Fruit fly (Drosophila melanogaster) whole organism, embryonic: ENCODE measurements around the gene sol.
A peak's percentile ranks its signal among the peaks of the same experiment; 100 is the strongest.

ENCODE experiments used
- Asciz ChIP-seq: fragments of 200-800 bp; sonication (Bioruptor generic); optimal IDR thresholded peaks from 2 replicates; lab custom pipeline; 2017; ENCODE audit warnings: missing biosample characterization, mild to moderate bottlenecking, missing genetic modification characterization, missing genetic modification reagents
- Atf6 ChIP-seq: fragments of 200-800 bp; sonication (Bioruptor generic); IDR thresholded peaks from 2 replicates; pipeline ENCODE4 v1.3.6; 2022; ENCODE audit warnings: missing biosample characterization, missing genetic modification characterization
- Awh ChIP-seq: fragments of 200-800 bp; sonication (Bioruptor generic); IDR thresholded peaks from 2 replicates; pipeline ENCODE4, ENCODE4 v1.3.6; 2022; ENCODE audit warnings: missing biosample characterization, missing genetic modification characterization
- CG1024 ChIP-seq: fragments of 200-800 bp; sonication (Bioruptor generic); IDR thresholded peaks from 2 replicates; pipeline ENCODE4 v1.3.6; 2022; ENCODE audit warnings: missing biosample characterization, missing genetic modification characterization
- CG10366 ChIP-seq: fragments of 200-800 bp; sonication (Bioruptor generic); IDR thresholded peaks from 2 replicates; pipeline ENCODE4 v1.3.6; 2022; ENCODE audit warnings: missing biosample characterization, missing genetic modification characterization
- CG11093 ChIP-seq: fragments of 200-800 bp; sonication (Bioruptor generic); IDR thresholded peaks from 3 replicates; pipeline ENCODE4 v1.3.6; 2022; ENCODE audit warnings: missing biosample characterization, missing genetic modification characterization
- CG11398 ChIP-seq: fragments of 200-800 bp; sonication (Bioruptor generic); optimal IDR thresholded peaks from 2 replicates; lab custom pipeline; 2016; ENCODE audit warnings: missing biosample characterization, missing genetic modification characterization
- CG12104 ChIP-seq: fragments of 200-800 bp; sonication (Bioruptor generic); optimal IDR thresholded peaks from 3 replicates; lab custom pipeline; 2016; ENCODE audit warnings: missing biosample characterization, missing genetic modification characterization
- CG13775 ChIP-seq: fragments of 200-800 bp; sonication (Bioruptor generic); optimal IDR thresholded peaks from 3 replicates; lab custom pipeline; 2017; ENCODE audit warnings: missing biosample characterization, mild to moderate bottlenecking, missing genetic modification characterization
- CG14050 ChIP-seq: fragments of 200-800 bp; sonication (Bioruptor generic); IDR thresholded peaks from 3 replicates; pipeline ENCODE4 v1.3.6; 2022; ENCODE audit warnings: missing biosample characterization, missing genetic modification characterization
- CG17359 ChIP-seq: fragments of 200-800 bp; sonication (Bioruptor generic); optimal IDR thresholded peaks from 3 replicates; lab custom pipeline; 2018; ENCODE audit warnings: missing biosample characterization, mild to moderate bottlenecking, missing genetic modification characterization, moderate library complexity
- CG18476 ChIP-seq: fragments of 200-800 bp; sonication (Bioruptor generic); optimal IDR thresholded peaks from 2 replicates; lab custom pipeline; 2016; ENCODE audit warnings: missing biosample characterization, mild to moderate bottlenecking, missing genetic modification characterization
- CG2678 ChIP-seq: fragments of 200-800 bp; sonication (Bioruptor generic); optimal IDR thresholded peaks from 3 replicates; lab custom pipeline; 2019; ENCODE audit warnings: missing biosample characterization, mild to moderate bottlenecking, missing genetic modification characterization, moderate library complexity
- CG33213 ChIP-seq: fragments of 200-800 bp; sonication (Bioruptor generic); optimal IDR thresholded peaks from 3 replicates; lab custom pipeline; 2016; ENCODE audit warnings: missing biosample characterization, missing genetic modification characterization
- CG3407 ChIP-seq: fragments of 200-800 bp; sonication (Bioruptor generic); optimal IDR thresholded peaks from 2 replicates; lab custom pipeline; 2018; ENCODE audit warnings: missing biosample characterization, mild to moderate bottlenecking, missing genetic modification characterization
- CG3838 ChIP-seq: fragments of 200-800 bp; sonication (Bioruptor generic); optimal IDR thresholded peaks from 3 replicates; lab custom pipeline; 2016; ENCODE audit warnings: missing biosample characterization, missing genetic modification characterization
- CG3847 ChIP-seq: fragments of 200-800 bp; sonication (Bioruptor generic); IDR thresholded peaks from 2 replicates; pipeline ENCODE4 v1.3.6; 2022; ENCODE audit warnings: missing biosample characterization, missing genetic modification characterization
- CG5953 ChIP-seq: fragments of 200-800 bp; sonication (Bioruptor generic); IDR thresholded peaks from 2 replicates; pipeline ENCODE4 v1.3.6; 2022; ENCODE audit warnings: missing biosample characterization, missing genetic modification characterization
- CG6683 ChIP-seq: fragments of 200-800 bp; sonication (Bioruptor generic); optimal IDR thresholded peaks from 2 replicates; lab custom pipeline; 2017; ENCODE audit warnings: missing biosample characterization, mild to moderate bottlenecking, missing genetic modification characterization, missing genetic modification reagents
- CG7271 ChIP-seq: fragments of 200-800 bp; sonication (Bioruptor generic); optimal IDR thresholded peaks from 2 replicates; lab custom pipeline; 2018; ENCODE audit warnings: missing biosample characterization, mild to moderate bottlenecking, missing genetic modification characterization, moderate library complexity
- CG9817 ChIP-seq: fragments of 200-800 bp; sonication (Bioruptor generic); optimal IDR thresholded peaks from 2 replicates; lab custom pipeline; 2018; ENCODE audit warnings: missing biosample characterization, mild to moderate bottlenecking, missing genetic modification characterization, moderate library complexity
- CG9876 ChIP-seq: fragments of 200-800 bp; sonication (Bioruptor generic); optimal IDR thresholded peaks from 2 replicates; lab custom pipeline; 2016; ENCODE audit warnings: missing biosample characterization, missing genetic modification characterization
- Deaf1 ChIP-seq: fragments of 200-800 bp; optimal IDR thresholded peaks from 3 replicates; lab custom pipeline; 2019; ENCODE audit warnings: missing biosample characterization, mild to moderate bottlenecking, missing genetic modification characterization, moderate library complexity
- Dfd ChIP-seq, 2 experiments: fragments of >200 bp; optimal IDR thresholded peaks; 2 replicates each; lab custom pipeline; 2017; ENCODE audit warnings: missing biosample characterization in 2 of 2, missing genetic modification characterization in 2 of 2
- Dp ChIP-seq: fragments of 200-800 bp; sonication (Bioruptor generic); optimal IDR thresholded peaks from 2 replicates; lab custom pipeline; 2018; ENCODE audit warnings: missing biosample characterization, mild to moderate bottlenecking, missing genetic modification characterization, moderate library complexity
- E2f1 ChIP-seq: fragments of 200-800 bp; sonication (Bioruptor generic); IDR thresholded peaks from 2 replicates; pipeline ENCODE4 v1.3.6; 2022; ENCODE audit warnings: missing biosample characterization, missing genetic modification characterization
- GATAe ChIP-seq: fragments of 200-800 bp; sonication (Bioruptor generic); conservative IDR thresholded peaks from 2 replicates; pipeline ENCODE4 v1.3.6; 2022; ENCODE audit warnings: missing biosample characterization, missing genetic modification characterization
- HmgD ChIP-seq: fragments of 200-800 bp; sonication (Bioruptor generic); optimal IDR thresholded peaks from 3 replicates; lab custom pipeline; 2016; ENCODE audit warnings: missing biosample characterization, missing genetic modification characterization
- Lim3 ChIP-seq: fragments of 200-800 bp; sonication (Bioruptor generic); IDR thresholded peaks from 2 replicates; pipeline ENCODE4 v1.3.6; 2022; ENCODE audit warnings: missing biosample characterization, missing genetic modification characterization
- Mes4 ChIP-seq: fragments of 200-800 bp; sonication (Bioruptor generic); optimal IDR thresholded peaks from 2 replicates; lab custom pipeline; 2016; ENCODE audit warnings: missing biosample characterization, missing genetic modification characterization
- NK7.1 ChIP-seq: fragments of 200-800 bp; sonication (Bioruptor generic); optimal IDR thresholded peaks from 3 replicates; lab custom pipeline; 2016; ENCODE audit warnings: missing biosample characterization, missing genetic modification characterization
- Poxn ChIP-seq: fragments of 200-800 bp; sonication (Bioruptor generic); IDR thresholded peaks from 2 replicates; pipeline ENCODE4 v1.3.6; 2022; ENCODE audit warnings: missing biosample characterization, missing genetic modification characterization
- ash1 ChIP-seq: fragments of 200-800 bp; sonication (Bioruptor generic); optimal IDR thresholded peaks from 2 replicates; lab custom pipeline; 2018; ENCODE audit warnings: missing biosample characterization, mild to moderate bottlenecking, missing genetic modification characterization
- btn ChIP-seq: fragments of 200-800 bp; sonication (Bioruptor generic); optimal IDR thresholded peaks from 2 replicates; lab custom pipeline; 2016; ENCODE audit warnings: missing biosample characterization, missing genetic modification characterization
- dmrt11E ChIP-seq: fragments of 200-800 bp; sonication (Bioruptor generic); optimal IDR thresholded peaks from 3 replicates; lab custom pipeline; 2018; ENCODE audit warnings: missing biosample characterization, mild to moderate bottlenecking, missing genetic modification characterization, moderate library complexity
- exex ChIP-seq: fragments of 200-800 bp; sonication (Bioruptor generic); optimal IDR thresholded peaks from 4 replicates; lab custom pipeline; 2018; ENCODE audit warnings: missing biosample characterization, mild to moderate bottlenecking, missing genetic modification characterization, moderate library complexity
- eyg ChIP-seq: fragments of 200-800 bp; sonication (Bioruptor generic); optimal IDR thresholded peaks from 3 replicates; lab custom pipeline; 2016; ENCODE audit warnings: missing biosample characterization, missing genetic modification characterization
- fd102C ChIP-seq: fragments of 200-800 bp; sonication (Bioruptor generic); optimal IDR thresholded peaks from 2 replicates; lab custom pipeline; 2018; ENCODE audit warnings: missing biosample characterization, mild to moderate bottlenecking, missing genetic modification characterization, moderate library complexity
- gce ChIP-seq: fragments of 200-800 bp; sonication (Bioruptor generic); IDR thresholded peaks from 3 replicates; pipeline ENCODE4 v1.3.6; 2022; ENCODE audit warnings: missing biosample characterization, missing genetic modification characterization
- kah ChIP-seq: fragments of 200-800 bp; sonication (Bioruptor generic); optimal IDR thresholded peaks from 2 replicates; lab custom pipeline; 2018; ENCODE audit warnings: missing biosample characterization, mild to moderate bottlenecking, missing genetic modification characterization
- nerfin-2 ChIP-seq: fragments of 200-800 bp; sonication (Bioruptor generic); IDR thresholded peaks from 2 replicates; pipeline ENCODE4 v1.3.6; 2022; ENCODE audit warnings: missing biosample characterization, missing genetic modification characterization; ENCODE audit not compliant: partially characterized antibody
- onecut ChIP-seq: fragments of 200-800 bp; sonication (Bioruptor generic); IDR thresholded peaks from 2 replicates; pipeline ENCODE4 v1.3.6; 2022; ENCODE audit warnings: missing biosample characterization, missing genetic modification characterization
- pfk ChIP-seq: fragments of 200-800 bp; sonication (Bioruptor generic); optimal IDR thresholded peaks from 2 replicates; lab custom pipeline; 2018; ENCODE audit warnings: missing biosample characterization, mild to moderate bottlenecking, missing genetic modification characterization, moderate library complexity
- salm ChIP-seq: fragments of 200-800 bp; sonication (Bioruptor generic); optimal IDR thresholded peaks from 2 replicates; lab custom pipeline; 2018; ENCODE audit warnings: missing biosample characterization, mild to moderate bottlenecking, missing genetic modification characterization
- sc ChIP-seq, 3 experiments: fragments of >200 bp in 2 of 3; fragments of 200-800 bp in 1 of 3; sonication (Bioruptor generic) in 1 of 3; optimal IDR thresholded peaks; 2 replicates in 2 of 3; 3 replicates in 1 of 3; lab custom pipeline; 2017; ENCODE audit warnings: mild to moderate bottlenecking in 1 of 3, missing biosample characterization in 1 of 3, missing genetic modification characterization in 1 of 3, missing genetic modification reagents in 1 of 3
- stwl ChIP-seq: fragments of 200-800 bp; sonication (Bioruptor generic); optimal IDR thresholded peaks from 3 replicates; lab custom pipeline; 2018; ENCODE audit warnings: missing biosample characterization, mild to moderate bottlenecking, missing genetic modification characterization, moderate library complexity
- sug ChIP-seq: fragments of 200-800 bp; optimal IDR thresholded peaks from 2 replicates; lab custom pipeline; 2019; ENCODE audit warnings: missing biosample characterization, mild to moderate bottlenecking, missing genetic modification characterization, moderate library complexity
- ttk ChIP-seq: fragments of 200-800 bp; sonication (Bioruptor generic); IDR thresholded peaks from 2 replicates; pipeline ENCODE4 v2.1.2; 2022; ENCODE audit warnings: missing biosample characterization, missing genetic modification characterization
- zf30C ChIP-seq: fragments of 200-800 bp; sonication (Bioruptor generic); optimal IDR thresholded peaks from 3 replicates; lab custom pipeline; 2018; ENCODE audit warnings: missing biosample characterization, mild to moderate bottlenecking, missing genetic modification characterization
- zfh2 ChIP-seq: fragments of 200-800 bp; sonication (Bioruptor generic); optimal IDR thresholded peaks from 2 replicates; lab custom pipeline; 2016; ENCODE audit warnings: missing biosample characterization, missing genetic modification characterization

sol gene

dm6 chrX:21306485-21307142 lies 43.5 kb upstream of the sol start, which contains the start of gene Abca3 (continued):
- TF ChIP-seq Dp, result peak; percentile 77
- peak; percentile 11 for TF ChIP-seq kah (GFP tag; lab: Kevin White, UChicago)
- peak; percentile 14; the same call in 1 of the 2 replicates for TF ChIP-seq Poxn
- TF ChIP-seq Dfd (GFP tag; optimal IDR thresholded peaks at IDR 0.05; lab: Kevin White, UChicago), result no peak
- TF ChIP-seq zfh2 (GFP tag; lab: Kevin White, UChicago), result peak; percentile 60
- TF ChIP-seq Atf6 (GFP tag; lab: Robert Waterston, UW), result peak; percentile 75; the same call in 1 of the 2 replicates
- no peak for TF ChIP-seq ttk (GFP tag; lab: Robert Waterston, UW)
- TF ChIP-seq CG14050 (GFP tag; lab: Robert Waterston, UW), result peak; percentile 49; the same call in 1 of the 3 replicates
- TF ChIP-seq onecut (GFP tag; lab: Robert Waterston, UW), result no peak
- TF ChIP-seq CG3838 (GFP tag; lab: Kevin White, UChicago), result peak; percentile 40
- TF ChIP-seq HmgD (GFP tag; lab: Kevin White, UChicago), result peak; percentile 13
- no peak for TF ChIP-seq nerfin-2 (GFP tag; lab: Robert Waterston, UW)
- TF ChIP-seq CG17359, result peak; percentile 32
- no peak for TF ChIP-seq NK7.1 (GFP tag; lab: Kevin White, UChicago)
- peak; percentile 37 for TF ChIP-seq Deaf1 (tag; lab: Kevin White, UChicago)
- TF ChIP-seq CG13775 (GFP tag; lab: Kevin White, UChicago), result peak; percentile 64
- peak; percentile 83 for TF ChIP-seq CG2678 (tag; lab: Kevin White, UChicago)
- TF ChIP-seq fd102C, result no peak
- TF ChIP-seq CG9876 (GFP tag; lab: Kevin White, UChicago), result no peak
- TF ChIP-seq CG6683 (GFP tag; lab: Kevin White, UChicago), result no peak
- no peak for TF ChIP-seq gce (GFP tag; lab: Robert Waterston, UW)
- no peak for TF ChIP-seq Mes4
- peak; percentile 45; the same call in 1 of the 3 replicates for TF ChIP-seq CG11093 (GFP tag; lab: Robert Waterston, UW)
- TF ChIP-seq pfk, result peak; percentile 58
- peak; percentile 69 for TF ChIP-seq CG9817 (tag; lab: Kevin White, UChicago)
- no peak for TF ChIP-seq sc (optimal IDR thresholded peaks at IDR 0.05; lab: Kevin White, UChicago)
- no peak for TF ChIP-seq sc (GFP tag; optimal IDR thresholded peaks at IDR 0.05; lab: Kevin White, UChicago)
- no peak for TF ChIP-seq CG33213 (GFP tag; lab: Kevin White, UChicago)
- no peak for TF ChIP-seq CG7271 (tag; lab: Kevin White, UChicago)
- no peak for TF ChIP-seq Lim3
- peak; percentile 3 for TF ChIP-seq CG18476
- TF ChIP-seq CG1024 (GFP tag; lab: Robert Waterston, UW), result no peak
- TF ChIP-seq eyg (GFP tag; lab: Kevin White, UChicago), result peak; percentile 50
- no peak for TF ChIP-seq ash1 (GFP tag; lab: Kevin White, UChicago)
- TF ChIP-seq exex, result peak; percentile 97
- TF ChIP-seq CG10366 (GFP tag; lab: Robert Waterston, UW), result peak; percentile 21; the same call in 1 of the 2 replicates
- TF ChIP-seq btn (GFP tag; lab: Kevin White, UChicago), result peak; percentile 10
- peak; percentile 43 for TF ChIP-seq dmrt11E (tag; lab: Kevin White, UChicago)
- TF ChIP-seq sug (tag; lab: Kevin White, UChicago), result peak; percentile 83
- no peak for TF ChIP-seq CG12104 (GFP tag; lab: Kevin White, UChicago)
- TF ChIP-seq CG5953 (GFP tag; lab: Robert Waterston, UW), result no peak
- TF ChIP-seq salm, result peak; percentile 9
- no peak for TF ChIP-seq Asciz (GFP tag; lab: Kevin White, UChicago)
- TF ChIP-seq E2f1 (GFP tag; lab: Robert Waterston, UW), result no peak; the same call in 1 of the 2 replicates
- TF ChIP-seq Awh, result no peak
- no peak for TF ChIP-seq CG11398
- TF ChIP-seq zf30C (GFP tag; lab: Kevin White, UChicago), result no peak
- no peak for TF ChIP-seq GATAe (GFP tag; lab: Robert Waterston, UW)
- TF ChIP-seq CG3407, result peak; percentile 25
- no peak; the same call in none of the 2 replicates for TF ChIP-seq CG3847 (GFP tag; lab: Robert Waterston, UW)
- peak; percentile 30 for TF ChIP-seq stwl (tag; lab: Kevin White, UChicago)
